Worm (Caenorhabditis elegans): Measurements from ENCODE around the gene nhr-7.

Gene nhr-7

ce11 chrIV:11314885-11315284, 43.7 kb upstream of the nhr-7 start, which contains the start of the genes B0035.3, B0035.22 and pfd-4 (continued):
- TF ChIP-seq unc-39 (tag; optimal IDR thresholded peaks at IDR 0.05) (no peak), dmd-9 (GFP tag; IDR thresholded peaks at IDR 0.05) (no peak), nhr-77 (tag; optimal IDR thresholded peaks at IDR 0.05) (no peak), D1046.2 (GFP tag; IDR thresholded peaks at IDR 0.05) (no peak), nhr-41 (GFP tag; IDR thresholded peaks at IDR 0.05) (no peak), lin-38 (GFP tag; IDR thresholded peaks at IDR 0.05) (peak; percentile 43), ZK546.5 (tag; optimal IDR thresholded peaks at IDR 0.05) (no peak)

DNA sequence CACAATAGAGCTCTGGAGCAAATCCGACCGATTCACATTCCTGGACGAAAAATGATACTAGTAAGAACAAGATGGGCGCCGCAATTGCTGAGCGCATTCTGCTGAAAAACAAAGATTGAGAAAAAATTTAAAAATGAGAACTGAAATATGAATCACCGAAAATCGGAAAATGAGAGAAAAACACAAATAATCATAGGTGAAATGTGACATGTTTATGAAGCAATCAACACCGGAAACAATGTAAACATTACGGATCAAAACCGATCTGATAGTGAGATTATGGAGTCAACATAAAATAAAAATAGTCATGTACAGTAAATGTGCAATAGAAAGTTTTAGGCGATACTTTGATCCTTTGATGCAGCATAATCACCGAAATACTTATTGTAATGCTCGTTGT, 42.7 kb upstream of the nhr-7 start, which contains the start of gene dnj-2:
Gene dnj-2 (minus strand): TSS at position 101 of the 400 bp plus-strand sequence.
- TF ChIP-seq lin-38 (GFP tag; IDR thresholded peaks at IDR 0.05) (no peak), spr-3 (GFP tag; optimal IDR thresholded peaks at IDR 0.05) (no peak), zfp-3 (GFP tag; conservative IDR thresholded peaks at IDR 0.05) (no peak), Y48G9A.11 (GFP tag; IDR thresholded peaks at IDR 0.05) (no peak), zip-2 (tag; optimal IDR thresholded peaks at IDR 0.05) (no peak), mes-2 (tag; optimal IDR thresholded peaks at IDR 0.05; ENCODE audit: poor library complexity, severe bottlenecking) (no peak), dve-1 (tag; optimal IDR thresholded peaks at IDR 0.05; ENCODE audit: insufficient read depth) (no peak), nhr-111 (GFP tag; optimal IDR thresholded peaks at IDR 0.05) (no peak), dmd-8 (GFP tag; IDR thresholded peaks at IDR 0.05) (no peak), jun-1 (tag; optimal IDR thresholded peaks at IDR 0.05) (no peak), Y105C5A.15 (GFP tag; IDR thresholded peaks at IDR 0.05) (no peak)

- no peak for TF ChIP-seq cey-2 (tag; optimal IDR thresholded peaks at IDR 0.05; ENCODE audit: borderline replicate concordance, insufficient read depth)
- TF ChIP-seq dmd-9 (GFP tag; IDR thresholded peaks at IDR 0.05), result no peak
- TF ChIP-seq ceh-44 (GFP tag; IDR thresholded peaks at IDR 0.05), result no peak
- TF ChIP-seq pha-4 (GFP tag; IDR thresholded peaks at IDR 0.05), result no peak
- no peak for TF ChIP-seq pha-4 (tag; optimal IDR thresholded peaks at IDR 0.05)
- TF ChIP-seq daf-12 (tag; optimal IDR thresholded peaks at IDR 0.05), result no peak
- no peak for TF ChIP-seq gei-8 (GFP tag; optimal IDR thresholded peaks at IDR 0.05)
- no peak for TF ChIP-seq zip-11 (GFP tag; IDR thresholded peaks at IDR 0.05)
- TF ChIP-seq lin-38 (GFP tag; IDR thresholded peaks at IDR 0.05), result no peak
- no peak for TF ChIP-seq saeg-2 (GFP tag; IDR thresholded peaks at IDR 0.05)
- TF ChIP-seq snpc-4 (tag; optimal IDR thresholded peaks at IDR 0.05), result no peak
- TF ChIP-seq lim-7 (GFP tag; IDR thresholded peaks at IDR 0.05), result no peak
- no peak for TF ChIP-seq T20F7.1 (GFP tag; optimal IDR thresholded peaks at IDR 0.05)
- TF ChIP-seq F26F4.8 (GFP tag; conservative IDR thresholded peaks at IDR 0.05), result 0 out of 2 replicates have a peak, but pooled peaks have one; percentile 45
- TF ChIP-seq hlh-30 (tag; optimal IDR thresholded peaks at IDR 0.05; ENCODE audit: insufficient read depth), result no peak
- no peak for TF ChIP-seq nhr-48 (tag; optimal IDR thresholded peaks at IDR 0.05)
- TF ChIP-seq set-16 (GFP tag; IDR thresholded peaks at IDR 0.05), result peak; percentile 72
- no peak for TF ChIP-seq dve-1 (tag; optimal IDR thresholded peaks at IDR 0.05; ENCODE audit: insufficient read depth)
- peak; percentile 29; the same call in 1 of the 2 replicates for TF ChIP-seq egl-43 (GFP tag; IDR thresholded peaks at IDR 0.05)
- no peak for TF ChIP-seq lin-39 (tag; optimal IDR thresholded peaks at IDR 0.05)
- no peak for TF ChIP-seq zfp-3 (GFP tag; conservative IDR thresholded peaks at IDR 0.05)
- TF ChIP-seq madf-5 (GFP tag; IDR thresholded peaks at IDR 0.05), result no peak
- no peak for TF ChIP-seq mdt-29 (GFP tag; IDR thresholded peaks at IDR 0.05)
- TF ChIP-seq Y48G9A.11 (GFP tag; IDR thresholded peaks at IDR 0.05), result no peak
Measured at ce11 chrIV:11311484-11311883, 40.3 kb upstream of the nhr-7 start.

ce11 chrIV:11310624-11311023, 39.5 kb upstream of the nhr-7 start, which contains the start of gene znf-207:
TSS of gene znf-207 (plus strand) at chrIV:11310972.
- TF ChIP-seq saeg-2 (GFP tag; IDR thresholded peaks at IDR 0.05) (no peak), ZK546.5 (tag; optimal IDR thresholded peaks at IDR 0.05) (no peak), T26A8.4 (GFP tag; IDR thresholded peaks at IDR 0.05) (no peak), aha-1 (tag) (no peak), dve-1 (tag; optimal IDR thresholded peaks at IDR 0.05; ENCODE audit: insufficient read depth) (peak; percentile 1), fos-1 (tag; optimal IDR thresholded peaks at IDR 0.05) (no peak), nhr-6 (tag; optimal IDR thresholded peaks at IDR 0.05) (no peak), rbr-2 (tag; optimal IDR thresholded peaks at IDR 0.05) (peak; percentile 13), ctbp-1 (GFP tag; IDR thresholded peaks at IDR 0.05) (no peak), nhr-102 (tag; optimal IDR thresholded peaks at IDR 0.05) (no peak), tra-1 (GFP tag; IDR thresholded peaks at IDR 0.05) (no peak), lin-15B (tag; optimal IDR thresholded peaks at IDR 0.05) (no peak), F10B5.3 (tag; optimal IDR thresholded peaks at IDR 0.05) (no peak), zip-2 (tag; optimal IDR thresholded peaks at IDR 0.05) (no peak), skn-1 (tag; optimal IDR thresholded peaks at IDR 0.05) (no peak), nhr-10 (tag; optimal IDR thresholded peaks at IDR 0.05) (no peak), jun-1 (tag; optimal IDR thresholded peaks at IDR 0.05) (no peak)
